Fruit fly (Drosophila melanogaster) whole organism, embryonic: ENCODE data around the gene CG42759.
A peak's percentile ranks its signal among the peaks of the same experiment; 100 is the strongest.

ENCODE experiments used
- Aef1 ChIP-seq: fragments of 200-800 bp; sonication (Bioruptor generic); IDR thresholded peaks from 3 replicates; pipeline ENCODE4 v1.3.6; 2022; ENCODE audit warnings: missing biosample characterization, missing genetic modification characterization
- Bgb ChIP-seq: fragments of 200-800 bp; sonication (Bioruptor generic); IDR thresholded peaks from 2 replicates; pipeline ENCODE4 v1.3.6; 2022; ENCODE audit warnings: missing biosample characterization, missing genetic modification characterization; ENCODE audit not compliant: partially characterized antibody
- CG10209 ChIP-seq: fragments of 200-800 bp; sonication (Bioruptor generic); optimal IDR thresholded peaks from 3 replicates; lab custom pipeline; 2017; ENCODE audit warnings: missing biosample characterization, mild to moderate bottlenecking, missing genetic modification characterization, missing genetic modification reagents
- CG10267 ChIP-seq: fragments of 200-800 bp; sonication (Bioruptor generic); optimal IDR thresholded peaks from 2 replicates; lab custom pipeline; 2018; ENCODE audit warnings: missing biosample characterization, mild to moderate bottlenecking, missing genetic modification characterization, moderate library complexity
- CG12071 ChIP-seq: fragments of 200-800 bp; sonication (Bioruptor generic); optimal IDR thresholded peaks from 3 replicates; lab custom pipeline; 2018; ENCODE audit warnings: missing biosample characterization, mild to moderate bottlenecking, missing genetic modification characterization
- CG12236 ChIP-seq: fragments of 200-800 bp; sonication (Bioruptor generic); optimal IDR thresholded peaks from 2 replicates; lab custom pipeline; 2016; ENCODE audit warnings: missing biosample characterization, missing genetic modification characterization
- CG13624 ChIP-seq: fragments of 200-800 bp; sonication (Bioruptor generic); optimal IDR thresholded peaks from 2 replicates; lab custom pipeline; 2016; ENCODE audit warnings: missing biosample characterization, missing genetic modification characterization
- CG14050 ChIP-seq: fragments of 200-800 bp; sonication (Bioruptor generic); IDR thresholded peaks from 3 replicates; pipeline ENCODE4 v1.3.6; 2022; ENCODE audit warnings: missing biosample characterization, missing genetic modification characterization
- CG14860 ChIP-seq: fragments of 200-800 bp; sonication (Bioruptor generic); IDR thresholded peaks from 3 replicates; pipeline ENCODE4 v1.3.6; 2022; ENCODE audit warnings: missing biosample characterization, missing genetic modification characterization; ENCODE audit not compliant: partially characterized antibody
- CG15011 ChIP-seq: fragments of 200-800 bp; sonication (Bioruptor generic); optimal IDR thresholded peaks from 3 replicates; lab custom pipeline; 2018; ENCODE audit warnings: missing biosample characterization, mild to moderate bottlenecking, missing genetic modification characterization
- CG1603 ChIP-seq: fragments of 200-800 bp; sonication (Bioruptor generic); optimal IDR thresholded peaks from 2 replicates; lab custom pipeline; 2019; ENCODE audit warnings: missing biosample characterization, mild to moderate bottlenecking, missing genetic modification characterization, moderate library complexity
- CG1647 ChIP-seq: fragments of 200-800 bp; sonication (Bioruptor generic); optimal IDR thresholded peaks from 3 replicates; lab custom pipeline; 2016; ENCODE audit warnings: missing biosample characterization, missing genetic modification characterization
- CG16779 ChIP-seq: fragments of 200-800 bp; sonication (Bioruptor generic); IDR thresholded peaks from 2 replicates; pipeline ENCODE4 v1.3.6; 2022; ENCODE audit warnings: missing biosample characterization, missing genetic modification characterization
- CG16863 ChIP-seq: fragments of 200-800 bp; sonication (Bioruptor generic); optimal IDR thresholded peaks from 3 replicates; lab custom pipeline; 2016; ENCODE audit warnings: missing biosample characterization, missing genetic modification characterization
- CG18011 ChIP-seq: fragments of 200-800 bp; sonication (Bioruptor generic); optimal IDR thresholded peaks from 2 replicates; lab custom pipeline; 2017; ENCODE audit warnings: missing biosample characterization, missing genetic modification characterization, mild to moderate bottlenecking, moderate library complexity, missing genotype
- CG2678 ChIP-seq: fragments of 200-800 bp; sonication (Bioruptor generic); optimal IDR thresholded peaks from 3 replicates; lab custom pipeline; 2019; ENCODE audit warnings: missing biosample characterization, mild to moderate bottlenecking, missing genetic modification characterization, moderate library complexity
- CG31224 ChIP-seq: fragments of 200-800 bp; sonication (Bioruptor generic); IDR thresholded peaks from 2 replicates; pipeline ENCODE4 v1.3.6; 2022; ENCODE audit warnings: missing biosample characterization, missing genetic modification characterization
- CG3163 ChIP-seq: fragments of 200-800 bp; sonication (Bioruptor generic); optimal IDR thresholded peaks from 3 replicates; lab custom pipeline; 2016; ENCODE audit warnings: missing biosample characterization, missing genetic modification characterization
- CG33213 ChIP-seq: fragments of 200-800 bp; sonication (Bioruptor generic); optimal IDR thresholded peaks from 3 replicates; lab custom pipeline; 2016; ENCODE audit warnings: missing biosample characterization, missing genetic modification characterization
- CG34422 ChIP-seq: fragments of 200-800 bp; sonication (Bioruptor generic); IDR thresholded peaks from 3 replicates; pipeline ENCODE4 v1.3.6; 2022; ENCODE audit warnings: missing biosample characterization, missing genetic modification characterization
- CG3847 ChIP-seq: fragments of 200-800 bp; sonication (Bioruptor generic); IDR thresholded peaks from 2 replicates; pipeline ENCODE4 v1.3.6; 2022; ENCODE audit warnings: missing biosample characterization, missing genetic modification characterization
- CG4820 ChIP-seq: fragments of 200-800 bp; sonication (Bioruptor generic); optimal IDR thresholded peaks from 3 replicates; lab custom pipeline; 2016; ENCODE audit warnings: missing biosample characterization, missing genetic modification characterization
- CG4854 ChIP-seq: fragments of 200-800 bp; sonication (Bioruptor generic); optimal IDR thresholded peaks from 2 replicates; lab custom pipeline; 2016; ENCODE audit warnings: missing biosample characterization, missing genetic modification characterization, inconsistent platforms
- CG6683 ChIP-seq: fragments of 200-800 bp; sonication (Bioruptor generic); optimal IDR thresholded peaks from 2 replicates; lab custom pipeline; 2017; ENCODE audit warnings: missing biosample characterization, mild to moderate bottlenecking, missing genetic modification characterization, missing genetic modification reagents
- CG6689 ChIP-seq: fragments of 200-800 bp; sonication (Bioruptor generic); IDR thresholded peaks from 2 replicates; pipeline ENCODE4 v1.3.6; 2022; ENCODE audit warnings: missing biosample characterization, missing genetic modification characterization
- CG6765 ChIP-seq: fragments of 200-800 bp; sonication (Bioruptor generic); optimal IDR thresholded peaks from 3 replicates; lab custom pipeline; 2017; ENCODE audit warnings: missing biosample characterization, mild to moderate bottlenecking, missing genetic modification characterization
- CG6791 ChIP-seq: fragments of 200-800 bp; sonication (Bioruptor generic); IDR thresholded peaks from 3 replicates; pipeline ENCODE4 v1.3.6; 2022; ENCODE audit warnings: missing biosample characterization, missing genetic modification characterization; ENCODE audit not compliant: partially characterized antibody
- CG7745 ChIP-seq: fragments of 200-800 bp; sonication (Bioruptor generic); optimal IDR thresholded peaks from 2 replicates; lab custom pipeline; 2018; ENCODE audit warnings: missing biosample characterization, mild to moderate bottlenecking, missing genetic modification characterization, moderate library complexity
- Deaf1 ChIP-seq: fragments of 200-800 bp; optimal IDR thresholded peaks from 3 replicates; lab custom pipeline; 2019; ENCODE audit warnings: missing biosample characterization, mild to moderate bottlenecking, missing genetic modification characterization, moderate library complexity
- Dip2 ChIP-seq: fragments of 200-800 bp; sonication (Bioruptor generic); IDR thresholded peaks from 2 replicates; pipeline ENCODE4 v1.3.6; 2022; ENCODE audit warnings: missing biosample characterization, missing genetic modification characterization
- E2f2 ChIP-seq: fragments of 200-800 bp; sonication (Bioruptor generic); IDR thresholded peaks from 2 replicates; pipeline ENCODE4 v1.3.6; 2022; ENCODE audit warnings: missing biosample characterization, missing genetic modification characterization
- HmgD ChIP-seq: fragments of 200-800 bp; sonication (Bioruptor generic); optimal IDR thresholded peaks from 3 replicates; lab custom pipeline; 2016; ENCODE audit warnings: missing biosample characterization, missing genetic modification characterization
- Lhr ChIP-seq: fragments of 200-800 bp; sonication (Bioruptor generic); optimal IDR thresholded peaks from 3 replicates; lab custom pipeline; 2017; ENCODE audit warnings: mild to moderate bottlenecking, missing biosample characterization, missing genetic modification reagents, missing genetic modification characterization
- Med ChIP-seq: fragments of 200-800 bp; sonication (Bioruptor generic); peaks from one replicate; lab custom pipeline; 2016; ENCODE audit warnings: missing biosample characterization, missing genetic modification characterization, mild to moderate bottlenecking, inconsistent platforms, moderate library complexity
- Nf-YB ChIP-seq: fragments of 200-800 bp; sonication (Bioruptor generic); optimal IDR thresholded peaks from 3 replicates; lab custom pipeline; 2019; ENCODE audit warnings: missing biosample characterization, mild to moderate bottlenecking, missing genetic modification characterization, moderate library complexity
- Scr ChIP-seq: fragments of 200-800 bp; sonication (Bioruptor generic); IDR thresholded peaks from 2 replicates; pipeline ENCODE4 v1.3.6; 2022; ENCODE audit warnings: missing biosample characterization, missing genetic modification characterization; ENCODE audit not compliant: partially characterized antibody
- Tbp ChIP-seq: fragments of >200 bp; optimal IDR thresholded peaks from 2 replicates; lab custom pipeline; 2018; ENCODE audit warnings: missing biosample characterization, missing genetic modification characterization
- abd-A ChIP-seq: fragments of 200-800 bp; sonication (Bioruptor generic); optimal IDR thresholded peaks from 3 replicates; lab custom pipeline; 2019; ENCODE audit warnings: missing biosample characterization, mild to moderate bottlenecking, missing genetic modification characterization, moderate library complexity
- amos ChIP-seq: fragments of 200-800 bp; sonication (Bioruptor generic); IDR thresholded peaks from 2 replicates; pipeline ENCODE4 v1.3.6; 2022; ENCODE audit warnings: missing biosample characterization, missing genetic modification characterization; ENCODE audit not compliant: partially characterized antibody
- corto ChIP-seq: fragments of 200-800 bp; sonication (Bioruptor generic); optimal IDR thresholded peaks from 2 replicates; lab custom pipeline; 2016; ENCODE audit warnings: missing biosample characterization, mild to moderate bottlenecking, missing genetic modification characterization, moderate library complexity
- ems ChIP-seq: fragments of 200-800 bp; sonication (Bioruptor generic); optimal IDR thresholded peaks from 3 replicates; lab custom pipeline; 2016; ENCODE audit warnings: missing biosample characterization, missing genetic modification characterization
- fru ChIP-seq: fragments of >200 bp; optimal IDR thresholded peaks from 2 replicates; lab custom pipeline; 2017
- jing ChIP-seq: fragments of 200-800 bp; sonication (Bioruptor generic); optimal IDR thresholded peaks from 2 replicates; lab custom pipeline; 2018; ENCODE audit warnings: missing biosample characterization, mild to moderate bottlenecking, missing genetic modification characterization
- lbe ChIP-seq: fragments of 200-800 bp; sonication (Bioruptor generic); optimal IDR thresholded peaks from 2 replicates; lab custom pipeline; 2016; ENCODE audit warnings: missing biosample characterization, mild to moderate bottlenecking, missing genetic modification characterization
- pho ChIP-seq: fragments of 200-800 bp; sonication (Bioruptor generic); optimal IDR thresholded peaks from 2 replicates; lab custom pipeline; 2016; ENCODE audit warnings: missing biosample characterization, missing genetic modification characterization
- psq ChIP-seq: fragments of 200-800 bp; sonication (Bioruptor generic); optimal IDR thresholded peaks from 2 replicates; lab custom pipeline; 2017; ENCODE audit warnings: missing biosample characterization, missing genetic modification characterization
- shn ChIP-seq: fragments of 200-800 bp; sonication (Bioruptor generic); optimal IDR thresholded peaks from 3 replicates; lab custom pipeline; 2016; ENCODE audit warnings: missing biosample characterization, missing genetic modification characterization
- slou ChIP-seq: fragments of 200-800 bp; sonication (Bioruptor generic); optimal IDR thresholded peaks from 3 replicates; lab custom pipeline; 2016; ENCODE audit warnings: missing biosample characterization, missing genetic modification characterization
- sqz ChIP-seq: fragments of 200-800 bp; sonication (Bioruptor generic); optimal IDR thresholded peaks from 3 replicates; lab custom pipeline; 2018; ENCODE audit warnings: missing biosample characterization, mild to moderate bottlenecking, missing genetic modification characterization
- tio ChIP-seq: fragments of 200-800 bp; sonication (Bioruptor generic); optimal IDR thresholded peaks from 2 replicates; lab custom pipeline; 2017; ENCODE audit warnings: missing biosample characterization, missing genetic modification characterization, inconsistent platforms
- toy ChIP-seq: fragments of 200-800 bp; sonication (Bioruptor generic); IDR thresholded peaks from 2 replicates; pipeline ENCODE4 v1.3.6; 2022; ENCODE audit warnings: missing biosample characterization, missing genetic modification characterization
- vvl ChIP-seq: fragments of 200-800 bp; sonication (Bioruptor generic); IDR thresholded peaks from 2 replicates; pipeline ENCODE4 v1.3.6; 2022; ENCODE audit warnings: missing biosample characterization, missing genetic modification characterization

Gene CG42759

DNA sequence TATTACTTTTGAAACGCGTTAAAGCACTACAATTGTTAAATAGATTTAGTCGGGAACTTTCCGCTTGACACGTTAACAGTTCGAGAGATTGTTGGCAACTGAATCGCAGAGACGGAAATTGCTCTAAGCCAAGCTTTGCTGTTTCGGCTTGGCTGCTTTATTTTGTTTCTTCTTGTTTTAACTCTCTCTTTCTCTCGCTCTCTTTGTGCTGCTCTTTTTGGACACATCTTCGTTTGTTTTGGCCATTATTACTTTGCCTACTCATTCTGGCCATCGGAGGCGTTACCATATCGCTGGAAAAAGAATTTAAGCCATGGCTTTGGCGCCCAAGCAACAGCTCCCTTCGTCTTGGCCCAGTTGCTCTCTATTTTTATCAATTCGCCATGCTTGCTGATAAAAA lies 46.6 kb downstream of the CG42759 start, which contains the start of gene CG12814 (continued):
- TF ChIP-seq Aef1 (GFP tag; lab: Robert Waterston, UW) (no peak), CG12071 (no peak), CG6765 (no peak), corto (GFP tag; lab: Kevin White, UChicago) (no peak), CG2678 (no peak), Bgb (peak; percentile 18; the same call in 1 of the 2 replicates), CG34422 (GFP tag; lab: Robert Waterston, UW) (no peak), shn (GFP tag; lab: Kevin White, UChicago) (no peak), CG3847 (GFP tag; lab: Robert Waterston, UW) (no peak), CG6689 (GFP tag; lab: Robert Waterston, UW) (no peak), CG6791 (GFP tag; lab: Robert Waterston, UW) (no peak), CG33213 (GFP tag; lab: Kevin White, UChicago) (no peak), slou (GFP tag; lab: Kevin White, UChicago) (no peak), CG1603 (tag; lab: Kevin White, UChicago) (no peak), tio (GFP tag; lab: Kevin White, UChicago) (no peak), jing (GFP tag; lab: Kevin White, UChicago) (no peak), CG14050 (GFP tag; lab: Robert Waterston, UW) (no peak), CG6683 (GFP tag; lab: Kevin White, UChicago) (no peak), CG4854 (GFP tag; lab: Kevin White, UChicago) (no peak), CG10267 (tag; lab: Kevin White, UChicago) (no peak), CG16863 (GFP tag; lab: Kevin White, UChicago) (no peak), CG14860 (GFP tag; lab: Robert Waterston, UW) (no peak), Deaf1 (no peak), Scr (GFP tag; lab: Robert Waterston, UW) (peak; percentile 24; the same call in 1 of the 2 replicates), CG13624 (GFP tag; lab: Kevin White, UChicago) (peak; percentile 7), CG1647 (GFP tag; lab: Kevin White, UChicago) (no peak), lbe (GFP tag; lab: Kevin White, UChicago) (peak; percentile 41), vvl (peak; percentile 11; the same call in 1 of the 2 replicates), Med (peak; percentile 36), Nf-YB (GFP tag; lab: Kevin White, UChicago) (no peak), abd-A (tag; lab: Kevin White, UChicago) (peak; percentile 61), HmgD (GFP tag; lab: Kevin White, UChicago) (no peak), Tbp (no peak), E2f2 (GFP tag; lab: Robert Waterston, UW) (peak; percentile 87), ems (GFP tag; lab: Kevin White, UChicago) (no peak), CG18011 (GFP tag; lab: Kevin White, UChicago) (no peak), pho (GFP tag; lab: Kevin White, UChicago) (no peak), psq (GFP tag; lab: Kevin White, UChicago) (peak; percentile 98), toy (GFP tag; lab: Robert Waterston, UW) (no peak), CG3163 (GFP tag; lab: Kevin White, UChicago) (peak; percentile 86), CG7745 (no peak), Lhr (GFP tag; lab: Kevin White, UChicago) (peak; percentile 2), CG12236 (GFP tag; lab: Kevin White, UChicago) (no peak), fru (no peak), Dip2 (GFP tag; lab: Robert Waterston, UW) (no peak), sqz (GFP tag; lab: Kevin White, UChicago) (peak; percentile 20), CG15011 (GFP tag; lab: Kevin White, UChicago) (no peak), CG4820 (no peak), CG31224 (no peak), CG16779 (GFP tag; lab: Robert Waterston, UW) (no peak), CG10209 (GFP tag; lab: Kevin White, UChicago) (no peak), amos (GFP tag; lab: Robert Waterston, UW) (peak; percentile 35; the same call in 1 of the 2 replicates)
